Worm (Caenorhabditis elegans) whole organism, L4/young adult: ENCODE measurements around the gene lpin-1.

Experiments used
- dao-5 ChIP-seq: sonication (generic microtip); optimal IDR thresholded peaks from 2 replicates; lab custom pipeline; 2016; ENCODE audit warnings: missing genotype, missing genetic modification characterization, moderate library complexity, missing compliant biosample characterization
- him-1 ChIP-seq: sonication (generic microtip); optimal IDR thresholded peaks from 2 replicates; lab custom pipeline; 2016; ENCODE audit warnings: missing genotype, missing genetic modification reagents, missing genetic modification characterization, missing compliant biosample characterization

DNA sequence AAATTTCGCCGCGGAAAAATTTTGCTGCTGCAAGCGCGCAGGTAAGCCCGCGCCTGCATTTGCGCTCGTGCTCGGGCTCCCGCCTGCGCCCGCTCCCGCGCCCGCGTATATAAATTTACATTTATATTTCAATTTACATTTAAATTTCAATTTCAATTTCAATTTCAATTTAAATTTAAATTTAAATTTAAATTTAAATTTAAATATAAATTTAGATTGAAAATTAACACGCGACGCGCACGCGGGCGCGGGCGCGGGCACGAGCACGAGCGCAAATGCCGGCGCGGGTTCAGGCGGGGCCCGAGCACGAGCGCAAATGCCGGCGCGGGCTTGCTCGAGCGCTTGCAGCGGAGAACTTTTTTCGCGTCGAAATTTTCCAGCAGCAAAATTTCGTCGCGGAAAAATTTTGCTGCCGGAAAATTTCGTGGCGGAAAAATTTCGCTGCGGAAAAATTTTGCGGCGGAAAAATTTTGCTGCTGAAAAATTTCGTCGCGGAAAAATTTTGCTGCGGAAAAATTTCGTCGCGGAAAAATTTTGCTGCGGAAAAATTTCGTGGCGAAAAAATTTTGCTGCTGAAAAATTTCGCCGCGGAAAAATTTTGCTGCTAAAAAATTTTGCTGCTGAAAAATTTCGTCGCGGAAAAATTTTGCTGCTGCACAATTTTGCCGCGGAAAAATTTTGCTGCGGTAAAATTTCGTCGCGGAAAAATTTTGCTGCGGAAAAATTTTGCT, 7.9 kb downstream of the lpin-1 start:
- TF ChIP-seq him-1 (no peak), dao-5 (tag; lab: Kevin White, UChicago) (no peak)
